Fruit fly (Drosophila melanogaster) whole organism, embryonic: Measurements from ENCODE around the gene Scox.
A peak's percentile ranks its signal among the peaks of the same experiment; 100 is the strongest.

Source experiments
- ATbp ChIP-seq: fragments of 200-800 bp; sonication (Bioruptor generic); optimal IDR thresholded peaks from 2 replicates; lab custom pipeline; 2017; ENCODE audit warnings: missing biosample characterization, mild to moderate bottlenecking, missing genetic modification characterization, missing genetic modification reagents
- Awh ChIP-seq: fragments of 200-800 bp; sonication (Bioruptor generic); IDR thresholded peaks from 2 replicates; pipeline ENCODE4, ENCODE4 v1.3.6; 2022; ENCODE audit warnings: missing biosample characterization, missing genetic modification characterization
- CG12942 ChIP-seq: fragments of 200-800 bp; sonication (Bioruptor generic); optimal IDR thresholded peaks from 3 replicates; lab custom pipeline; 2016; ENCODE audit warnings: missing biosample characterization, missing genetic modification characterization
- CG13894 ChIP-seq: fragments of 200-800 bp; sonication (Bioruptor generic); optimal IDR thresholded peaks from 3 replicates; lab custom pipeline; 2018; ENCODE audit warnings: missing biosample characterization, mild to moderate bottlenecking, missing genetic modification characterization, moderate library complexity
- CG14014 ChIP-seq: fragments of 200-800 bp; sonication (Bioruptor generic); IDR thresholded peaks from 2 replicates; pipeline ENCODE4 v1.3.6; 2022; ENCODE audit warnings: missing biosample characterization, missing genetic modification characterization
- CG15514 ChIP-seq: fragments of 200-800 bp; sonication (Bioruptor generic); optimal IDR thresholded peaks from 3 replicates; lab custom pipeline; 2017; ENCODE audit warnings: missing biosample characterization, missing genetic modification characterization, mild to moderate bottlenecking, moderate library complexity, missing genetic modification reagents
- CG15601 ChIP-seq: fragments of 200-800 bp; sonication (Bioruptor generic); optimal IDR thresholded peaks from 3 replicates; lab custom pipeline; 2019; ENCODE audit warnings: missing biosample characterization, mild to moderate bottlenecking, missing genetic modification characterization, moderate library complexity
- CG1603 ChIP-seq: fragments of 200-800 bp; sonication (Bioruptor generic); optimal IDR thresholded peaks from 2 replicates; lab custom pipeline; 2019; ENCODE audit warnings: missing biosample characterization, mild to moderate bottlenecking, missing genetic modification characterization, moderate library complexity
- CG17328 ChIP-seq: fragments of 200-800 bp; sonication (Bioruptor generic); IDR thresholded peaks from 2 replicates; pipeline ENCODE4 v1.3.6; 2022; ENCODE audit warnings: missing biosample characterization, missing genetic modification characterization
- CG2199 ChIP-seq: fragments of 200-800 bp; sonication (Bioruptor generic); IDR thresholded peaks from 3 replicates; pipeline ENCODE4 v1.3.6; 2022; ENCODE audit warnings: missing biosample characterization, missing genetic modification characterization
- CG2678 ChIP-seq: fragments of 200-800 bp; sonication (Bioruptor generic); optimal IDR thresholded peaks from 3 replicates; lab custom pipeline; 2019; ENCODE audit warnings: missing biosample characterization, mild to moderate bottlenecking, missing genetic modification characterization, moderate library complexity
- CG2875 ChIP-seq: fragments of 200-800 bp; sonication (Bioruptor generic); optimal IDR thresholded peaks from 2 replicates; lab custom pipeline; 2017; ENCODE audit warnings: missing biosample characterization, mild to moderate bottlenecking, missing genetic modification characterization, missing genetic modification reagents
- CG3163 ChIP-seq: fragments of 200-800 bp; sonication (Bioruptor generic); optimal IDR thresholded peaks from 3 replicates; lab custom pipeline; 2016; ENCODE audit warnings: missing biosample characterization, missing genetic modification characterization
- CG33557 ChIP-seq: fragments of 200-800 bp; sonication (Bioruptor generic); optimal IDR thresholded peaks from 2 replicates; lab custom pipeline; 2019; ENCODE audit warnings: missing biosample characterization, mild to moderate bottlenecking, missing genetic modification characterization, moderate library complexity
- CG3726 ChIP-seq: fragments of 200-800 bp; sonication (Bioruptor generic); IDR thresholded peaks from 3 replicates; pipeline ENCODE4, ENCODE4 v1.3.6; 2022; ENCODE audit warnings: missing biosample characterization, missing genetic modification characterization
- CG3995 ChIP-seq: fragments of 200-800 bp; sonication (Bioruptor generic); optimal IDR thresholded peaks from 3 replicates; lab custom pipeline; 2016; ENCODE audit warnings: missing biosample characterization, missing genetic modification characterization
- CG7372 ChIP-seq: fragments of 200-800 bp; sonication (Bioruptor generic); IDR thresholded peaks from 2 replicates; pipeline ENCODE4 v1.3.6; 2022; ENCODE audit warnings: missing biosample characterization, missing genetic modification characterization
- CG7556 ChIP-seq: fragments of 200-800 bp; sonication (Bioruptor generic); optimal IDR thresholded peaks from 2 replicates; lab custom pipeline; 2017; ENCODE audit warnings: missing biosample characterization, mild to moderate bottlenecking, missing genetic modification characterization
- CG7786 ChIP-seq: fragments of 200-800 bp; sonication (Bioruptor generic); optimal IDR thresholded peaks from 2 replicates; lab custom pipeline; 2016; ENCODE audit warnings: missing biosample characterization, missing genetic modification characterization
- D ChIP-seq, 2 experiments: fragments of 200-800 bp in 1 of 2; fragments of >200 bp in 1 of 2; sonication (Bioruptor generic) in 1 of 2; optimal IDR thresholded peaks; 2 replicates in 1 of 2; 3 replicates in 1 of 2; lab custom pipeline; 2017; ENCODE audit warnings: mild to moderate bottlenecking in 1 of 2, missing biosample characterization in 1 of 2, missing genetic modification characterization in 1 of 2, missing genetic modification reagents in 1 of 2
- D19B ChIP-seq: fragments of 200-800 bp; sonication (Bioruptor generic); optimal IDR thresholded peaks from 2 replicates; lab custom pipeline; 2017; ENCODE audit warnings: missing biosample characterization, mild to moderate bottlenecking, missing genetic modification characterization
- Dp ChIP-seq: fragments of 200-800 bp; sonication (Bioruptor generic); optimal IDR thresholded peaks from 2 replicates; lab custom pipeline; 2018; ENCODE audit warnings: missing biosample characterization, mild to moderate bottlenecking, missing genetic modification characterization, moderate library complexity
- ERR ChIP-seq: fragments of 200-800 bp; sonication (Bioruptor generic); optimal IDR thresholded peaks from 2 replicates; lab custom pipeline; 2016; ENCODE audit warnings: missing biosample characterization, missing genetic modification characterization
- HLHmδ ChIP-seq: fragments of 200-800 bp; sonication (Bioruptor generic); optimal IDR thresholded peaks from 2 replicates; lab custom pipeline; 2018; ENCODE audit warnings: missing biosample characterization, mild to moderate bottlenecking, missing genetic modification characterization, moderate library complexity
- Hey ChIP-seq: fragments of 200-800 bp; sonication (Bioruptor generic); optimal IDR thresholded peaks from 3 replicates; lab custom pipeline; 2018; ENCODE audit warnings: missing biosample characterization, mild to moderate bottlenecking, missing genetic modification characterization
- Myb ChIP-seq: fragments of 200-800 bp; sonication (Bioruptor generic); optimal IDR thresholded peaks from 2 replicates; lab custom pipeline; 2016; ENCODE audit warnings: missing biosample characterization, missing genetic modification characterization
- Nf-YC ChIP-seq: fragments of 200-800 bp; optimal IDR thresholded peaks from 3 replicates; lab custom pipeline; 2019; ENCODE audit warnings: missing biosample characterization, mild to moderate bottlenecking, missing genetic modification characterization, moderate library complexity
- Sox102F ChIP-seq: fragments of 200-800 bp; sonication (Bioruptor generic); optimal IDR thresholded peaks from 2 replicates; lab custom pipeline; 2018; ENCODE audit warnings: missing biosample characterization, mild to moderate bottlenecking, missing genetic modification characterization, moderate library complexity
- abd-A ChIP-seq: fragments of 200-800 bp; sonication (Bioruptor generic); optimal IDR thresholded peaks from 3 replicates; lab custom pipeline; 2019; ENCODE audit warnings: missing biosample characterization, mild to moderate bottlenecking, missing genetic modification characterization, moderate library complexity
- dan ChIP-seq: fragments of 200-800 bp; sonication (Bioruptor generic); IDR thresholded peaks from 2 replicates; pipeline ENCODE4 v1.3.6; 2022; ENCODE audit warnings: missing biosample characterization, missing genetic modification characterization
- ems ChIP-seq: fragments of 200-800 bp; sonication (Bioruptor generic); optimal IDR thresholded peaks from 3 replicates; lab custom pipeline; 2016; ENCODE audit warnings: missing biosample characterization, missing genetic modification characterization
- exex ChIP-seq: fragments of 200-800 bp; sonication (Bioruptor generic); optimal IDR thresholded peaks from 4 replicates; lab custom pipeline; 2018; ENCODE audit warnings: missing biosample characterization, mild to moderate bottlenecking, missing genetic modification characterization, moderate library complexity
- fd64A ChIP-seq: fragments of 200-800 bp; sonication (Bioruptor generic); optimal IDR thresholded peaks from 3 replicates; lab custom pipeline; 2018; ENCODE audit warnings: missing biosample characterization, mild to moderate bottlenecking, missing genetic modification characterization
- ftz-f1 ChIP-seq: fragments of 200-800 bp; sonication (Bioruptor generic); optimal IDR thresholded peaks from 2 replicates; lab custom pipeline; 2016; ENCODE audit warnings: missing biosample characterization, missing genetic modification characterization
- gcm ChIP-seq: fragments of 200-800 bp; sonication (Bioruptor generic); optimal IDR thresholded peaks from 2 replicates; lab custom pipeline; 2019; ENCODE audit warnings: missing biosample characterization, mild to moderate bottlenecking, missing genetic modification characterization, moderate library complexity
- gt ChIP-seq: fragments of 200-800 bp; sonication (Bioruptor generic); IDR thresholded peaks from 2 replicates; pipeline ENCODE4 v1.3.6; 2022; ENCODE audit warnings: missing biosample characterization, missing genetic modification characterization
- ind ChIP-seq: fragments of 200-800 bp; sonication (Bioruptor generic); optimal IDR thresholded peaks from 3 replicates; lab custom pipeline; 2016; ENCODE audit warnings: missing biosample characterization, missing genetic modification characterization
- kah ChIP-seq: fragments of 200-800 bp; sonication (Bioruptor generic); optimal IDR thresholded peaks from 2 replicates; lab custom pipeline; 2018; ENCODE audit warnings: missing biosample characterization, mild to moderate bottlenecking, missing genetic modification characterization
- kay ChIP-seq: fragments of 200-800 bp; sonication (Bioruptor generic); optimal IDR thresholded peaks from 2 replicates; lab custom pipeline; 2016; ENCODE audit warnings: missing biosample characterization, missing genetic modification characterization
- kni ChIP-seq: fragments of 200-800 bp; sonication (Bioruptor generic); optimal IDR thresholded peaks from 3 replicates; lab custom pipeline; 2017; ENCODE audit warnings: mild to moderate bottlenecking, missing biosample characterization, missing genetic modification reagents, missing genetic modification characterization
- lov ChIP-seq, 2 experiments: fragments of 200-800 bp in 1 of 2; fragments of >200 bp in 1 of 2; sonication (Bioruptor generic) in 1 of 2; IDR thresholded peaks in 1 of 2; optimal IDR thresholded peaks in 1 of 2; 2 replicates in 1 of 2; 3 replicates in 1 of 2; pipeline versions ENCODE4 v1.3.6 to Lab custom; 2017 to 2022; ENCODE audit warnings: missing biosample characterization in 1 of 2, missing genetic modification characterization in 1 of 2
- mam ChIP-seq: fragments of 200-800 bp; sonication (Bioruptor generic); optimal IDR thresholded peaks from 3 replicates; lab custom pipeline; 2016; ENCODE audit warnings: missing biosample characterization, missing genetic modification characterization
- p53 ChIP-seq: fragments of 200-800 bp; sonication (Bioruptor generic); optimal IDR thresholded peaks from 2 replicates; lab custom pipeline; 2016; ENCODE audit warnings: missing biosample characterization, missing genetic modification characterization
- pb ChIP-seq: fragments of 200-800 bp; sonication (Bioruptor generic); optimal IDR thresholded peaks from 3 replicates; lab custom pipeline; 2016; ENCODE audit warnings: missing biosample characterization, missing genetic modification characterization
- phol ChIP-seq: fragments of 200-800 bp; sonication (Bioruptor generic); optimal IDR thresholded peaks from 3 replicates; lab custom pipeline; 2018; ENCODE audit warnings: missing biosample characterization, mild to moderate bottlenecking, missing genetic modification characterization, moderate library complexity
- run ChIP-seq: fragments of 200-800 bp; sonication (Bioruptor generic); optimal IDR thresholded peaks from 3 replicates; lab custom pipeline; 2018; ENCODE audit warnings: missing biosample characterization, mild to moderate bottlenecking, missing genetic modification characterization
- sens ChIP-seq: fragments of 200-800 bp; sonication (Bioruptor generic); peaks from one replicate; lab custom pipeline; 2016; ENCODE audit warnings: missing biosample characterization, missing genetic modification characterization
- sisA ChIP-seq: fragments of 200-800 bp; sonication (Bioruptor generic); IDR thresholded peaks from 2 replicates; pipeline ENCODE4 v1.3.6; 2022; ENCODE audit warnings: missing biosample characterization, missing genetic modification characterization
- tna ChIP-seq: fragments of 200-800 bp; sonication (Bioruptor generic); IDR thresholded peaks from 2 replicates; pipeline ENCODE4 v1.3.6; 2022; ENCODE audit warnings: missing biosample characterization, missing genetic modification characterization; ENCODE audit not compliant: partially characterized antibody

Scox gene

dm6 chr2L:5002711-5003402 lies 34.1 kb upstream of the Scox start (continued):
- no peak for TF ChIP-seq CG2678
- TF ChIP-seq kni (GFP tag; lab: Kevin White, UChicago) = no peak
- TF ChIP-seq CG7786 = no peak
- no peak for TF ChIP-seq Awh (GFP tag; lab: Robert Waterston, UW)
- no peak for TF ChIP-seq CG3163 (GFP tag; lab: Kevin White, UChicago)
- TF ChIP-seq abd-A (tag; lab: Kevin White, UChicago) = no peak
- TF ChIP-seq CG33557 (GFP tag; lab: Kevin White, UChicago) = no peak
- peak; percentile 29 for TF ChIP-seq Sox102F (GFP tag; lab: Kevin White, UChicago)
- TF ChIP-seq Dp (GFP tag; lab: Kevin White, UChicago) = no peak
- no peak for TF ChIP-seq CG2875 (GFP tag; lab: Kevin White, UChicago)
- no peak for TF ChIP-seq CG3995 (GFP tag; lab: Kevin White, UChicago)
- TF ChIP-seq CG13894 = no peak
- peak; percentile 31; the same call in 1 of the 2 replicates for TF ChIP-seq sisA
- no peak for TF ChIP-seq kah
- no peak for TF ChIP-seq ftz-f1
- TF ChIP-seq HLHmδ (GFP tag; lab: Kevin White, UChicago) = no peak
- no peak for TF ChIP-seq p53 (GFP tag; lab: Kevin White, UChicago)
- TF ChIP-seq CG7556 (GFP tag; lab: Kevin White, UChicago) = no peak
- no peak for TF ChIP-seq CG15514
- TF ChIP-seq gcm = no peak
- TF ChIP-seq ATbp (GFP tag; lab: Kevin White, UChicago) = peak; percentile 27
- TF ChIP-seq CG17328 (GFP tag; lab: Robert Waterston, UW) = 0 out of 2 replicates have a peak, but pooled peaks have one; percentile 40
- TF ChIP-seq tna (GFP tag; lab: Robert Waterston, UW) = no peak
- TF ChIP-seq CG14014 (GFP tag; lab: Robert Waterston, UW) = no peak
- no peak for TF ChIP-seq gt (GFP tag; lab: Robert Waterston, UW)
- no peak for TF ChIP-seq CG3726 (GFP tag; lab: Robert Waterston, UW)
- TF ChIP-seq sens (GFP tag; lab: Kevin White, UChicago) = peak; percentile 72
- no peak for TF ChIP-seq mam (GFP tag; lab: Kevin White, UChicago)
- TF ChIP-seq lov (optimal IDR thresholded peaks at IDR 0.05; lab: Kevin White, UChicago) = no peak
- 0 out of 3 replicates have a peak, but pooled peaks have one; percentile 25 for TF ChIP-seq lov (GFP tag; IDR thresholded peaks at IDR 0.05; lab: Robert Waterston, UW)
- no peak for TF ChIP-seq kay
- no peak for TF ChIP-seq ems (GFP tag; lab: Kevin White, UChicago)
- no peak for TF ChIP-seq ERR
- TF ChIP-seq ind (GFP tag; lab: Kevin White, UChicago) = no peak
- no peak for TF ChIP-seq dan (GFP tag; lab: Robert Waterston, UW)
- peak; percentile 19 for TF ChIP-seq CG1603
- TF ChIP-seq pb (GFP tag; lab: Kevin White, UChicago) = no peak
- TF ChIP-seq fd64A (GFP tag; lab: Kevin White, UChicago) = no peak
- TF ChIP-seq run (tag; lab: Kevin White, UChicago) = no peak
- TF ChIP-seq CG12942 (GFP tag; lab: Kevin White, UChicago) = no peak
- TF ChIP-seq CG2199 = no peak
- TF ChIP-seq CG7372 = no peak
- no peak for TF ChIP-seq CG15601 (tag; lab: Kevin White, UChicago)
- TF ChIP-seq Hey = no peak
- TF ChIP-seq Nf-YC = no peak
- no peak for TF ChIP-seq D (optimal IDR thresholded peaks at IDR 0.05; lab: Kevin White, UChicago)
- no peak for TF ChIP-seq D (GFP tag; optimal IDR thresholded peaks at IDR 0.05; lab: Kevin White, UChicago)
- no peak for TF ChIP-seq Myb (GFP tag; lab: Kevin White, UChicago)
- TF ChIP-seq phol (tag; lab: Kevin White, UChicago) = no peak
- no peak for TF ChIP-seq D19B (GFP tag; lab: Kevin White, UChicago)
- TF ChIP-seq exex (tag; lab: Kevin White, UChicago) = no peak
